Fruit fly (Drosophila melanogaster): ENCODE measurements around the gene Uxt.

dm6 chr2L:15214922-15215321 is 41.5 kb upstream of the Uxt start, which contains the start of gene CG43230:
- TF ChIP-seq CG8478 (optimal IDR thresholded peaks at IDR 0.05) = no peak
- no peak for TF ChIP-seq pan (optimal IDR thresholded peaks at IDR 0.05)
- no peak for TF ChIP-seq EcR (GFP tag; optimal IDR thresholded peaks at IDR 0.05)
- no peak for TF ChIP-seq psq (optimal IDR thresholded peaks at IDR 0.05)

Data from whole organism.